Fruit fly (Drosophila melanogaster) whole organism, embryonic: ENCODE measurements around the gene CG1309.
A peak's percentile ranks its signal among the peaks of the same experiment; 100 is the strongest.

ENCODE experiments used
- Blimp-1 ChIP-seq: fragments of 200-800 bp; sonication (Bioruptor generic); optimal IDR thresholded peaks from 3 replicates; lab custom pipeline; 2018; ENCODE audit warnings: missing biosample characterization, missing genetic modification characterization, mild to moderate bottlenecking, moderate library complexity, missing genetic modification reagents
- BtbVII ChIP-seq: fragments of 200-800 bp; sonication (Bioruptor generic); optimal IDR thresholded peaks from 3 replicates; lab custom pipeline; 2017; ENCODE audit warnings: missing biosample characterization, mild to moderate bottlenecking, missing genetic modification characterization
- CG10543 ChIP-seq: fragments of 200-800 bp; sonication (Bioruptor generic); optimal IDR thresholded peaks from 3 replicates; lab custom pipeline; 2017; ENCODE audit warnings: missing biosample characterization, mild to moderate bottlenecking, missing genetic modification characterization, moderate library complexity
- CG11247 ChIP-seq: fragments of 200-800 bp; sonication (Bioruptor generic); IDR thresholded peaks from 2 replicates; pipeline ENCODE4 v1.3.6; 2022; ENCODE audit warnings: missing biosample characterization, missing genetic modification characterization
- CG11504 ChIP-seq: fragments of 200-800 bp; sonication (Bioruptor generic); optimal IDR thresholded peaks from 3 replicates; lab custom pipeline; 2019; ENCODE audit warnings: missing biosample characterization, mild to moderate bottlenecking, missing genetic modification characterization, moderate library complexity
- CG12104 ChIP-seq: fragments of 200-800 bp; sonication (Bioruptor generic); optimal IDR thresholded peaks from 3 replicates; lab custom pipeline; 2016; ENCODE audit warnings: missing biosample characterization, missing genetic modification characterization
- CG14441 ChIP-seq: fragments of 200-800 bp; sonication (Bioruptor generic); IDR thresholded peaks from 2 replicates; pipeline ENCODE4 v1.3.6; 2022; ENCODE audit warnings: missing biosample characterization, missing genetic modification characterization
- CG15514 ChIP-seq: fragments of 200-800 bp; sonication (Bioruptor generic); optimal IDR thresholded peaks from 3 replicates; lab custom pipeline; 2017; ENCODE audit warnings: missing biosample characterization, missing genetic modification characterization, mild to moderate bottlenecking, moderate library complexity, missing genetic modification reagents
- CG16863 ChIP-seq: fragments of 200-800 bp; sonication (Bioruptor generic); optimal IDR thresholded peaks from 3 replicates; lab custom pipeline; 2016; ENCODE audit warnings: missing biosample characterization, missing genetic modification characterization
- CG18476 ChIP-seq: fragments of 200-800 bp; sonication (Bioruptor generic); optimal IDR thresholded peaks from 2 replicates; lab custom pipeline; 2016; ENCODE audit warnings: missing biosample characterization, mild to moderate bottlenecking, missing genetic modification characterization
- CG7271 ChIP-seq: fragments of 200-800 bp; sonication (Bioruptor generic); optimal IDR thresholded peaks from 2 replicates; lab custom pipeline; 2018; ENCODE audit warnings: missing biosample characterization, mild to moderate bottlenecking, missing genetic modification characterization, moderate library complexity
- CG7556 ChIP-seq: fragments of 200-800 bp; sonication (Bioruptor generic); optimal IDR thresholded peaks from 2 replicates; lab custom pipeline; 2017; ENCODE audit warnings: missing biosample characterization, mild to moderate bottlenecking, missing genetic modification characterization
- Deaf1 ChIP-seq: fragments of 200-800 bp; optimal IDR thresholded peaks from 3 replicates; lab custom pipeline; 2019; ENCODE audit warnings: missing biosample characterization, mild to moderate bottlenecking, missing genetic modification characterization, moderate library complexity
- Ets97D ChIP-seq: fragments of 200-800 bp; sonication (Bioruptor generic); optimal IDR thresholded peaks from 3 replicates; lab custom pipeline; 2016; ENCODE audit warnings: missing biosample characterization, missing genetic modification characterization
- Fer2 ChIP-seq: fragments of 200-800 bp; sonication (Bioruptor generic); optimal IDR thresholded peaks from 2 replicates; lab custom pipeline; 2018; ENCODE audit warnings: missing biosample characterization, mild to moderate bottlenecking, missing genetic modification characterization, moderate library complexity
- HLH4C ChIP-seq: fragments of 200-800 bp; sonication (Bioruptor generic); IDR thresholded peaks from 3 replicates; pipeline ENCODE4 v1.3.6; 2022; ENCODE audit warnings: missing biosample characterization, missing genetic modification characterization; ENCODE audit not compliant: partially characterized antibody
- Hey ChIP-seq: fragments of 200-800 bp; sonication (Bioruptor generic); optimal IDR thresholded peaks from 3 replicates; lab custom pipeline; 2018; ENCODE audit warnings: missing biosample characterization, mild to moderate bottlenecking, missing genetic modification characterization
- HmgZ ChIP-seq: fragments of 200-800 bp; sonication (Bioruptor generic); optimal IDR thresholded peaks from 2 replicates; lab custom pipeline; 2018; ENCODE audit warnings: missing biosample characterization, mild to moderate bottlenecking, missing genetic modification characterization
- Hr51 ChIP-seq, 2 experiments: fragments of 200-800 bp; sonication (Bioruptor generic); optimal IDR thresholded peaks; 2 replicates in 1 of 2; 3 replicates in 1 of 2; lab custom pipeline; 2016 to 2018; ENCODE audit warnings: missing biosample characterization in 2 of 2, missing genetic modification characterization in 2 of 2, mild to moderate bottlenecking in 1 of 2, moderate library complexity in 1 of 2
- Jarid2 ChIP-seq: fragments of 200-800 bp; sonication (Bioruptor generic); optimal IDR thresholded peaks from 3 replicates; lab custom pipeline; 2017; ENCODE audit warnings: mild to moderate bottlenecking, missing biosample characterization, missing genetic modification reagents, missing genetic modification characterization
- PHDP ChIP-seq: fragments of 200-800 bp; sonication (Bioruptor generic); optimal IDR thresholded peaks from 3 replicates; lab custom pipeline; 2018; ENCODE audit warnings: missing biosample characterization, mild to moderate bottlenecking, missing genetic modification characterization, moderate library complexity
- Sin3A ChIP-seq: fragments of >200 bp; optimal IDR thresholded peaks from 2 replicates; lab custom pipeline; 2018
- Sox100B ChIP-seq: fragments of 200-800 bp; sonication (Bioruptor generic); optimal IDR thresholded peaks from 3 replicates; lab custom pipeline; 2018; ENCODE audit warnings: missing biosample characterization, mild to moderate bottlenecking, missing genetic modification characterization
- Sox102F ChIP-seq: fragments of 200-800 bp; sonication (Bioruptor generic); optimal IDR thresholded peaks from 2 replicates; lab custom pipeline; 2018; ENCODE audit warnings: missing biosample characterization, mild to moderate bottlenecking, missing genetic modification characterization, moderate library complexity
- Sry-δ ChIP-seq: fragments of 200-800 bp; sonication (Bioruptor generic); optimal IDR thresholded peaks from 2 replicates; lab custom pipeline; 2016; ENCODE audit warnings: missing biosample characterization, missing genetic modification characterization
- Ssrp ChIP-seq: fragments of 200-800 bp; sonication (Bioruptor generic); optimal IDR thresholded peaks from 2 replicates; lab custom pipeline; 2018; ENCODE audit warnings: missing biosample characterization, mild to moderate bottlenecking, missing genetic modification characterization, moderate library complexity
- Vsx1 ChIP-seq: fragments of 200-800 bp; sonication (Bioruptor generic); optimal IDR thresholded peaks from 2 replicates; lab custom pipeline; 2017; ENCODE audit warnings: missing biosample characterization, mild to moderate bottlenecking, missing genetic modification characterization, missing genetic modification reagents
- bcd ChIP-seq: fragments of 200-800 bp; sonication (Bioruptor generic); optimal IDR thresholded peaks from 2 replicates; lab custom pipeline; 2017; ENCODE audit warnings: missing biosample characterization, mild to moderate bottlenecking, missing genetic modification characterization
- cg ChIP-seq: fragments of 200-800 bp; sonication (Bioruptor generic); optimal IDR thresholded peaks from 3 replicates; lab custom pipeline; 2019; ENCODE audit warnings: missing biosample characterization, mild to moderate bottlenecking, missing genetic modification characterization, moderate library complexity
- dmrt99B ChIP-seq: fragments of 200-800 bp; sonication (Bioruptor generic); optimal IDR thresholded peaks from 2 replicates; lab custom pipeline; 2018; ENCODE audit warnings: missing biosample characterization, mild to moderate bottlenecking, missing genetic modification characterization, moderate library complexity
- dpn ChIP-seq, 2 experiments: fragments of 200-800 bp; sonication (Bioruptor generic); optimal IDR thresholded peaks; 3 replicates each; lab custom pipeline; 2016; ENCODE audit warnings: missing biosample characterization in 2 of 2, missing genetic modification characterization in 2 of 2
- fu2 ChIP-seq: fragments of 200-800 bp; sonication (Bioruptor generic); optimal IDR thresholded peaks from 2 replicates; lab custom pipeline; 2016; ENCODE audit warnings: missing biosample characterization, missing genetic modification characterization
- gcm ChIP-seq: fragments of 200-800 bp; sonication (Bioruptor generic); optimal IDR thresholded peaks from 2 replicates; lab custom pipeline; 2019; ENCODE audit warnings: missing biosample characterization, mild to moderate bottlenecking, missing genetic modification characterization, moderate library complexity
- grn ChIP-seq: fragments of 200-800 bp; sonication (Bioruptor generic); optimal IDR thresholded peaks from 3 replicates; lab custom pipeline; 2017; ENCODE audit warnings: missing biosample characterization, missing genetic modification characterization
- gt ChIP-seq: fragments of 200-800 bp; sonication (Bioruptor generic); IDR thresholded peaks from 2 replicates; pipeline ENCODE4 v1.3.6; 2022; ENCODE audit warnings: missing biosample characterization, missing genetic modification characterization
- hkb ChIP-seq, 2 experiments: fragments of 200-800 bp in 1 of 2; fragments of >200 bp in 1 of 2; sonication (Bioruptor generic) in 1 of 2; IDR thresholded peaks in 1 of 2; optimal IDR thresholded peaks in 1 of 2; 2 replicates each; pipeline versions ENCODE4 v1.3.6 to Lab custom; 2017 to 2022; ENCODE audit warnings: missing biosample characterization in 1 of 2, missing genetic modification characterization in 1 of 2
- jumu ChIP-seq: fragments of 200-800 bp; sonication (Bioruptor generic); optimal IDR thresholded peaks from 3 replicates; lab custom pipeline; 2016; ENCODE audit warnings: missing biosample characterization, missing genetic modification characterization
- nmo ChIP-seq: fragments of 200-800 bp; sonication (Bioruptor generic); optimal IDR thresholded peaks from 2 replicates; lab custom pipeline; 2018; ENCODE audit warnings: missing biosample characterization, mild to moderate bottlenecking, missing genetic modification characterization, moderate library complexity
- onecut ChIP-seq: fragments of 200-800 bp; sonication (Bioruptor generic); IDR thresholded peaks from 2 replicates; pipeline ENCODE4 v1.3.6; 2022; ENCODE audit warnings: missing biosample characterization, missing genetic modification characterization
- pan ChIP-seq, 4 experiments: fragments of >200 bp in 3 of 4; fragments of 200-800 bp in 1 of 4; sonication (Bioruptor generic) in 1 of 4; optimal IDR thresholded peaks in 3 of 4; IDR thresholded peaks in 1 of 4; 2 replicates each; pipeline versions ENCODE4 v1.3.6 to Lab custom; 2017 to 2022; ENCODE audit warnings: missing biosample characterization in 2 of 4, missing genetic modification characterization in 2 of 4, mixed read lengths in 1 of 4
- peb ChIP-seq: fragments of 200-800 bp; sonication (Bioruptor generic); IDR thresholded peaks from 2 replicates; pipeline ENCODE4 v1.3.6; 2022; ENCODE audit warnings: missing biosample characterization, missing genetic modification characterization
- row ChIP-seq: fragments of 200-800 bp; sonication (Bioruptor generic); IDR thresholded peaks from 3 replicates; pipeline ENCODE4 v1.3.6; 2022; ENCODE audit warnings: missing biosample characterization, missing genetic modification characterization
- shn ChIP-seq: fragments of 200-800 bp; sonication (Bioruptor generic); optimal IDR thresholded peaks from 3 replicates; lab custom pipeline; 2016; ENCODE audit warnings: missing biosample characterization, missing genetic modification characterization
- sim ChIP-seq: fragments of 200-800 bp; sonication (Bioruptor generic); IDR thresholded peaks from 2 replicates; pipeline ENCODE4 v1.3.6; 2022; ENCODE audit warnings: missing biosample characterization, missing genetic modification characterization
- slp2 ChIP-seq: fragments of 200-800 bp; sonication (Bioruptor generic); optimal IDR thresholded peaks from 2 replicates; lab custom pipeline; 2016; ENCODE audit warnings: missing biosample characterization, missing genetic modification characterization
- z ChIP-seq: fragments of 200-800 bp; sonication (Bioruptor generic); IDR thresholded peaks from 3 replicates; pipeline ENCODE4 v1.3.6; 2022; ENCODE audit warnings: missing biosample characterization, missing genetic modification characterization
- zen ChIP-seq: fragments of 200-800 bp; sonication (Bioruptor generic); optimal IDR thresholded peaks from 3 replicates; lab custom pipeline; 2018; ENCODE audit warnings: missing biosample characterization, mild to moderate bottlenecking, missing genetic modification characterization, moderate library complexity
- zfh2 ChIP-seq: fragments of 200-800 bp; sonication (Bioruptor generic); optimal IDR thresholded peaks from 2 replicates; lab custom pipeline; 2016; ENCODE audit warnings: missing biosample characterization, missing genetic modification characterization

Gene CG1309

DNA sequence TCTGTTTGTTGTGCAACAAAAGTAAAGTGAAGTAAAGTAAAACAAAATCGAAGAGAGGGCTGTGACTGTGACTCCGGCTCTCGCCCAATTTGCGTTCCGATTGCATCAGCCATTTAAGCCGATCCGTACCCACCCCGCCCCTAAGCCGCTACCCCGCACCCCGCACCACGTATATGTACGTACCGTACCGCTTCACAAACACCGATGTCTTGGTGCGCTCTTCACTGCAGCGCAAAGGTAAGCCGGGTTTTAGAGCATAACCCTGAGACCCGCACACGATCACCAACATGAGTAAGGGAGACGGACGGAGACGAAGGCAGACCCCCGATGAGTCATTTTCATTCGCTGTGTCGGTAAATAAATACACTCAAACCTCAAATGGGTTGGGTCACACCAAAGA is 27.0 kb upstream of the CG1309 start (continued):
- TF ChIP-seq gcm (GFP tag; lab: Kevin White, UChicago) = peak; percentile 56
- TF ChIP-seq pan (optimal IDR thresholded peaks at IDR 0.05; lab: Kevin White, UChicago) = no peak
- peak in 1 of 2 experiments; percentile 9 for TF ChIP-seq pan (GFP tag; optimal IDR thresholded peaks at IDR 0.05 in 1 of 2, IDR thresholded peaks at IDR 0.05 in 1 of 2)
- no peak for TF ChIP-seq CG12104 (GFP tag; lab: Kevin White, UChicago)
- peak; percentile 11 for TF ChIP-seq CG10543 (GFP tag; lab: Kevin White, UChicago)
- TF ChIP-seq bcd (GFP tag; lab: Kevin White, UChicago) = no peak
- TF ChIP-seq CG11247 (GFP tag; lab: Robert Waterston, UW) = no peak
- TF ChIP-seq cg (GFP tag; lab: Kevin White, UChicago) = peak; percentile 72
- no peak for TF ChIP-seq CG14441 (GFP tag; lab: Robert Waterston, UW)
- TF ChIP-seq fu2 (GFP tag; lab: Kevin White, UChicago) = no peak
- TF ChIP-seq peb (GFP tag; lab: Robert Waterston, UW) = peak; percentile 30; the same call in 1 of the 2 replicates
- no peak for TF ChIP-seq CG16863 (GFP tag; lab: Kevin White, UChicago)
- no peak for TF ChIP-seq CG18476 (GFP tag; lab: Kevin White, UChicago)
- TF ChIP-seq Blimp-1 (GFP tag; lab: Kevin White, UChicago) = no peak
- no peak for TF ChIP-seq Vsx1
- no peak for TF ChIP-seq Sry-δ (GFP tag; lab: Kevin White, UChicago)
- TF ChIP-seq HmgZ (tag; lab: Kevin White, UChicago) = no peak
- no peak for TF ChIP-seq sim
- TF ChIP-seq hkb (optimal IDR thresholded peaks at IDR 0.05; lab: Kevin White, UChicago) = no peak
- TF ChIP-seq hkb (GFP tag; IDR thresholded peaks at IDR 0.05; lab: Robert Waterston, UW) = no peak
- TF ChIP-seq slp2 (GFP tag; lab: Kevin White, UChicago) = no peak
- TF ChIP-seq row (GFP tag; lab: Robert Waterston, UW) = no peak
- TF ChIP-seq zen (tag; lab: Kevin White, UChicago) = peak; percentile 9
- TF ChIP-seq grn (GFP tag; lab: Kevin White, UChicago) = peak; percentile 24
- no peak for TF ChIP-seq HLH4C (GFP tag; lab: Robert Waterston, UW)
- no peak for TF ChIP-seq Fer2 (tag; lab: Kevin White, UChicago)
- TF ChIP-seq Deaf1 (tag; lab: Kevin White, UChicago) = peak; percentile 43
- no peak for TF ChIP-seq nmo (GFP tag; lab: Kevin White, UChicago)
- no peak for TF ChIP-seq Jarid2
- peak; percentile 85 for TF ChIP-seq z (GFP tag; lab: Robert Waterston, UW)

DNA sequence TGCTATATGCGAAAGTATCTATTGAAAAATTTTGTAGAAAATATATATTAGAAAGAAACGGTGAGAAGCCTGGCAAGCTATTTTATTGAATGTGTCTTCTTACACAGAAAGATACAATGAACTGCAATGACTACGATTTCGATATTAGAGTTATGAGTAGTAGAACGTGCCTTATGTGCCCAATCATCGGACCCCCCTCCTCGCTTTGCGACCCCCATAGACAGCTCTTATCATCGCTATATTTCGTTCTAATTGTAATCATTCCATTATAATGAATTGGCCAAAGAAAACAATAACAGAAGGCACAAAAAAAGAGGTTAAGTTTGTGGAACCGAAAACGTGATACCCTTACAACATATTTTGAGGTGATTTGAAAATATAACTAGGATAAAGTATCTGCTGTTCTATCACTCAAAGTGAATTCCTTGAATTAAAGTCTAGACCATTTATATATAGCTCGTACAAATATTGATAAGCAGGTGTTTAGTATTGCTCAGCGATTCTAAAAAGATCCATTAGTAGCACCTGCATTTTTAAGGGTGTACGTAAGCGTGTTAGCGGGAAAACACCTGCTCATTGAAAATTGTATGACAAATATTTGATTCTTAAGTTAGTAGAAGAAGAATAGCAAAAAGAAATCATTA is 26.4 kb upstream of the CG1309 start:
- TF ChIP-seq Hr51 (GFP tag; optimal IDR thresholded peaks at IDR 0.05; lab: Kevin White, UChicago) (peak in 1 of 2 experiments; percentile 14), zfh2 (GFP tag; lab: Kevin White, UChicago) (no peak), shn (GFP tag; lab: Kevin White, UChicago) (peak; percentile 8), BtbVII (GFP tag; lab: Kevin White, UChicago) (no peak), Sox102F (GFP tag; lab: Kevin White, UChicago) (peak; percentile 45), jumu (GFP tag; lab: Kevin White, UChicago) (no peak), gt (GFP tag; lab: Robert Waterston, UW) (no peak), PHDP (tag; lab: Kevin White, UChicago) (peak; percentile 22), CG7556 (GFP tag; lab: Kevin White, UChicago) (peak; percentile 55), onecut (no peak), CG7271 (tag; lab: Kevin White, UChicago) (no peak), Hey (no peak), dmrt99B (tag; lab: Kevin White, UChicago) (peak; percentile 44), CG11504 (tag; lab: Kevin White, UChicago) (peak; percentile 53), Ssrp (tag; lab: Kevin White, UChicago) (peak; percentile 26), Sox100B (GFP tag; lab: Kevin White, UChicago) (peak; percentile 41), Ets97D (GFP tag; lab: Kevin White, UChicago) (peak; percentile 2), dpn (GFP tag; optimal IDR thresholded peaks at IDR 0.05; lab: Kevin White, UChicago) (peak in 1 of 2 experiments; percentile 16), Sin3A (lab: Kevin White, UChicago) (no peak), CG15514 (GFP tag; lab: Kevin White, UChicago) (no peak)
